Worm (Caenorhabditis elegans) whole organism, early embryonic: ENCODE data around the gene str-196.

Experiments used
- ceh-13 ChIP-seq: fragments of 200-800 bp; sonication (Bioruptor generic); optimal IDR thresholded peaks from 2 replicates; lab custom pipeline; 2018; ENCODE audit warnings: mild to moderate bottlenecking, missing genetic modification characterization, missing compliant biosample characterization
- hmg-4 ChIP-seq: fragments of 200-800 bp; sonication (Bioruptor generic); optimal IDR thresholded peaks from 2 replicates; lab custom pipeline; 2018; ENCODE audit warnings: mild to moderate bottlenecking, missing genetic modification characterization, missing compliant biosample characterization

- TF ChIP-seq hmg-4 (GFP tag; lab: Kevin White, UChicago) (no peak), ceh-13 (no peak)
These were observed 36.1 kb downstream of the str-196 start, which contains the start of gene srw-108 for ce11 chrV:527602-528001.
